Fruit fly (Drosophila melanogaster): ENCODE data around the gene CG3062.

CG3062 gene

dm6 chrX:4614325-4614724, 30.3 kb downstream of the CG3062 start (continued):
- peak; percentile 43; the same call in 1 of the 2 replicates for TF ChIP-seq Ptx1 (GFP tag; IDR thresholded peaks at IDR 0.05)
- TF ChIP-seq h (optimal IDR thresholded peaks at IDR 0.05) = no peak
- no peak for TF ChIP-seq dm (GFP tag; optimal IDR thresholded peaks at IDR 0.05)
- no peak for TF ChIP-seq CG12744 (GFP tag; optimal IDR thresholded peaks at IDR 0.05)
- TF ChIP-seq zfh2 (GFP tag; optimal IDR thresholded peaks at IDR 0.05) = peak; percentile 27
- TF ChIP-seq ara (GFP tag; IDR thresholded peaks at IDR 0.05) = peak; percentile 52; the same call in 1 of the 2 replicates
- TF ChIP-seq cas (GFP tag; IDR thresholded peaks at IDR 0.05) = peak; percentile 53; the same call in 1 of the 2 replicates
- TF ChIP-seq CG1602 (GFP tag; optimal IDR thresholded peaks at IDR 0.05) = no peak
- no peak for TF ChIP-seq CG6683 (GFP tag; optimal IDR thresholded peaks at IDR 0.05)
- no peak for TF ChIP-seq sr (GFP tag; IDR thresholded peaks at IDR 0.05)
- TF ChIP-seq Asciz (GFP tag; optimal IDR thresholded peaks at IDR 0.05) = no peak
- TF ChIP-seq CG9876 (GFP tag; optimal IDR thresholded peaks at IDR 0.05) = no peak
- TF ChIP-seq al (GFP tag; IDR thresholded peaks at IDR 0.05) = peak; percentile 27; the same call in 1 of the 2 replicates
- 0 out of 3 replicates have a peak, but pooled peaks have one; percentile 14 for TF ChIP-seq Aef1 (GFP tag; IDR thresholded peaks at IDR 0.05)
- no peak for TF ChIP-seq CG13123 (GFP tag; optimal IDR thresholded peaks at IDR 0.05)
- TF ChIP-seq unpg (GFP tag; optimal IDR thresholded peaks at IDR 0.05) = peak; percentile 26
- no peak for TF ChIP-seq bab2 (GFP tag; optimal IDR thresholded peaks at IDR 0.05)
- TF ChIP-seq gro (GFP tag; optimal IDR thresholded peaks at IDR 0.05) = no peak
- no peak for TF ChIP-seq Ets97D (GFP tag; optimal IDR thresholded peaks at IDR 0.05)
- no peak for TF ChIP-seq CG30020 (tag; optimal IDR thresholded peaks at IDR 0.05)
- peak; percentile 32; the same call in 1 of the 2 replicates for TF ChIP-seq Atf6 (GFP tag; IDR thresholded peaks at IDR 0.05)
- TF ChIP-seq Nf-YC (tag; optimal IDR thresholded peaks at IDR 0.05) = no peak
- peak; percentile 2 for TF ChIP-seq CG12391 (tag; optimal IDR thresholded peaks at IDR 0.05)
- no peak for TF ChIP-seq ftz-f1 (GFP tag; optimal IDR thresholded peaks at IDR 0.05)
- peak in 1 of 2 experiments; percentile 13 for TF ChIP-seq Hr51 (GFP tag; optimal IDR thresholded peaks at IDR 0.05)
- no peak for TF ChIP-seq chm (GFP tag; IDR thresholded peaks at IDR 0.05)
- TF ChIP-seq sob (GFP tag; IDR thresholded peaks at IDR 0.05) = peak; percentile 50
- no peak for TF ChIP-seq NC2α (GFP tag; optimal IDR thresholded peaks at IDR 0.05)
- TF ChIP-seq corto (GFP tag; optimal IDR thresholded peaks at IDR 0.05) = no peak
- no peak for TF ChIP-seq Nf-YA (GFP tag; IDR thresholded peaks at IDR 0.05)
- peak; percentile 10 for TF ChIP-seq dmrt99B (tag; optimal IDR thresholded peaks at IDR 0.05)
- no peak for TF ChIP-seq en (GFP tag; optimal IDR thresholded peaks at IDR 0.05)
- no peak for TF ChIP-seq Hr39 (optimal IDR thresholded peaks at IDR 0.05)
- TF ChIP-seq insv (GFP tag; optimal IDR thresholded peaks at IDR 0.05) = no peak
- TF ChIP-seq HLH3B (GFP tag; IDR thresholded peaks at IDR 0.05) = peak; percentile 39; the same call in 1 of the 2 replicates
- TF ChIP-seq CG18764 (GFP tag; optimal IDR thresholded peaks at IDR 0.05) = no peak
- peak; percentile 56 for TF ChIP-seq lilli (GFP tag; optimal IDR thresholded peaks at IDR 0.05)
- TF ChIP-seq CG7839 (tag; optimal IDR thresholded peaks at IDR 0.05) = peak; percentile 37
- no peak for TF ChIP-seq CG4707 (GFP tag; optimal IDR thresholded peaks at IDR 0.05)
- TF ChIP-seq dmrt11E (tag; optimal IDR thresholded peaks at IDR 0.05) = no peak
- no peak for TF ChIP-seq Adf1 (GFP tag; IDR thresholded peaks at IDR 0.05)
- TF ChIP-seq BEAF-32 (GFP tag; optimal IDR thresholded peaks at IDR 0.05) = no peak
- TF ChIP-seq abd-A (tag; optimal IDR thresholded peaks at IDR 0.05) = no peak
- TF ChIP-seq pzg (GFP tag; optimal IDR thresholded peaks at IDR 0.05) = no peak
- TF ChIP-seq gem (tag; optimal IDR thresholded peaks at IDR 0.05) = peak; percentile 50
- TF ChIP-seq Doc2 (GFP tag; IDR thresholded peaks at IDR 0.05) = no peak
- peak; percentile 32 for TF ChIP-seq Sox102F (GFP tag; optimal IDR thresholded peaks at IDR 0.05)
- TF ChIP-seq CG7963 (GFP tag; IDR thresholded peaks at IDR 0.05; ENCODE audit: partially characterized antibody) = no peak
- peak; percentile 66 for TF ChIP-seq row (GFP tag; IDR thresholded peaks at IDR 0.05)
- TF ChIP-seq Deaf1 (tag; optimal IDR thresholded peaks at IDR 0.05) = no peak
- TF ChIP-seq lmd (GFP tag; IDR thresholded peaks at IDR 0.05) = no peak; the same call in 1 of the 2 replicates
- 0 out of 2 replicates have a peak, but pooled peaks have one; percentile 10 for TF ChIP-seq ttk (GFP tag; IDR thresholded peaks at IDR 0.05)

Measured in whole organism, embryonic.